Fruit fly (Drosophila melanogaster) whole organism, pupa: ENCODE results near the gene PAPLA1.
A peak's percentile ranks its signal among the peaks of the same experiment; 100 is the strongest.

Experiments used
- CG10348 ChIP-seq: fragments of 200-800 bp; sonication (Bioruptor generic); IDR thresholded peaks from 2 replicates; pipeline ENCODE4 v1.3.6; 2022; ENCODE audit warnings: missing biosample characterization, missing genetic modification characterization
- CG12605 ChIP-seq: fragments of 200-800 bp; sonication (Bioruptor generic); IDR thresholded peaks from 2 replicates; pipeline ENCODE4 v1.3.6; 2022; ENCODE audit warnings: missing biosample characterization, missing genetic modification characterization
- CG13204 ChIP-seq: fragments of 200-800 bp; sonication (Bioruptor generic); optimal IDR thresholded peaks from 2 replicates; lab custom pipeline; 2018; ENCODE audit warnings: missing biosample characterization, mild to moderate bottlenecking, missing genetic modification characterization, moderate library complexity
- CG14655 ChIP-seq: fragments of 200-800 bp; sonication (Bioruptor generic); optimal IDR thresholded peaks from 3 replicates; lab custom pipeline; 2017; ENCODE audit warnings: mild to moderate bottlenecking, missing biosample characterization, missing genetic modification reagents, missing genetic modification characterization
- CG15710 ChIP-seq: fragments of 200-800 bp; sonication (Bioruptor generic); optimal IDR thresholded peaks from 2 replicates; lab custom pipeline; 2018; ENCODE audit warnings: missing biosample characterization, mild to moderate bottlenecking, missing genetic modification characterization, moderate library complexity
- CG17806 ChIP-seq: fragments of 200-800 bp; sonication (Bioruptor generic); optimal IDR thresholded peaks from 2 replicates; lab custom pipeline; 2018; ENCODE audit warnings: missing biosample characterization, mild to moderate bottlenecking, missing genetic modification characterization, moderate library complexity
- CG32121 ChIP-seq: fragments of 200-800 bp; sonication (Bioruptor generic); IDR thresholded peaks from 2 replicates; pipeline ENCODE4 v1.3.6; 2022; ENCODE audit warnings: missing biosample characterization, missing genetic modification characterization
- CG34367 ChIP-seq: fragments of 200-800 bp; sonication (Bioruptor generic); optimal IDR thresholded peaks from 2 replicates; lab custom pipeline; 2018; ENCODE audit warnings: missing biosample characterization, mild to moderate bottlenecking, missing genetic modification characterization
- CG4496 ChIP-seq: fragments of 200-800 bp; sonication (Bioruptor generic); IDR thresholded peaks from 3 replicates; pipeline ENCODE4 v1.3.6; 2022; ENCODE audit warnings: missing biosample characterization, missing genetic modification characterization
- CG8159 ChIP-seq: fragments of 200-800 bp; sonication (Bioruptor generic); optimal IDR thresholded peaks from 3 replicates; lab custom pipeline; 2018; ENCODE audit warnings: missing biosample characterization, mild to moderate bottlenecking, missing genetic modification characterization, moderate library complexity
- CG8301 ChIP-seq: fragments of 200-800 bp; sonication (Bioruptor generic); optimal IDR thresholded peaks from 2 replicates; lab custom pipeline; 2018; ENCODE audit warnings: missing biosample characterization, mild to moderate bottlenecking, missing genetic modification characterization
- CG9948 ChIP-seq: fragments of 200-800 bp; sonication (Bioruptor generic); optimal IDR thresholded peaks from 2 replicates; lab custom pipeline; 2018; ENCODE audit warnings: missing biosample characterization, mild to moderate bottlenecking, missing genetic modification characterization, moderate library complexity
- D1 ChIP-seq: fragments of 200-800 bp; sonication (Bioruptor generic); optimal IDR thresholded peaks from 2 replicates; lab custom pipeline; 2018; ENCODE audit warnings: missing biosample characterization, mild to moderate bottlenecking, missing genetic modification characterization, moderate library complexity
- EcR ChIP-seq: fragments of 200-800 bp; sonication (Bioruptor generic); optimal IDR thresholded peaks from 3 replicates; lab custom pipeline; 2019; ENCODE audit warnings: missing biosample characterization, missing genetic modification characterization, mild to moderate bottlenecking, moderate library complexity, missing genetic modification reagents
- Ets98B ChIP-seq: fragments of 200-800 bp; sonication (Bioruptor generic); IDR thresholded peaks from 2 replicates; pipeline ENCODE4 v1.3.6; 2022; ENCODE audit warnings: missing biosample characterization, missing genetic modification characterization
- Pif1A ChIP-seq: fragments of 200-800 bp; sonication (Bioruptor generic); optimal IDR thresholded peaks from 3 replicates; lab custom pipeline; 2016; ENCODE audit warnings: missing biosample characterization, missing genetic modification characterization
- Pif1B ChIP-seq: fragments of 200-800 bp; sonication (Bioruptor generic); optimal IDR thresholded peaks from 3 replicates; lab custom pipeline; 2016; ENCODE audit warnings: missing biosample characterization, missing genetic modification characterization
- Snoo ChIP-seq: fragments of 200-800 bp; sonication (Bioruptor generic); optimal IDR thresholded peaks from 3 replicates; lab custom pipeline; 2017; ENCODE audit warnings: missing biosample characterization, mild to moderate bottlenecking, missing genetic modification characterization, inconsistent platforms
- fd96Ca ChIP-seq: fragments of 200-800 bp; sonication (Bioruptor generic); IDR thresholded peaks from 3 replicates; pipeline ENCODE4 v1.3.6; 2022; ENCODE audit warnings: missing biosample characterization, missing genetic modification characterization
- gl ChIP-seq: fragments of 200-800 bp; sonication (Bioruptor generic); optimal IDR thresholded peaks from 2 replicates; lab custom pipeline; 2018; ENCODE audit warnings: missing biosample characterization, mild to moderate bottlenecking, missing genetic modification characterization
- rn ChIP-seq: fragments of 200-800 bp; sonication (Bioruptor generic); IDR thresholded peaks from 2 replicates; pipeline ENCODE4 v1.3.6; 2022; ENCODE audit warnings: missing biosample characterization, missing genetic modification characterization

The PAPLA1 gene

DNA sequence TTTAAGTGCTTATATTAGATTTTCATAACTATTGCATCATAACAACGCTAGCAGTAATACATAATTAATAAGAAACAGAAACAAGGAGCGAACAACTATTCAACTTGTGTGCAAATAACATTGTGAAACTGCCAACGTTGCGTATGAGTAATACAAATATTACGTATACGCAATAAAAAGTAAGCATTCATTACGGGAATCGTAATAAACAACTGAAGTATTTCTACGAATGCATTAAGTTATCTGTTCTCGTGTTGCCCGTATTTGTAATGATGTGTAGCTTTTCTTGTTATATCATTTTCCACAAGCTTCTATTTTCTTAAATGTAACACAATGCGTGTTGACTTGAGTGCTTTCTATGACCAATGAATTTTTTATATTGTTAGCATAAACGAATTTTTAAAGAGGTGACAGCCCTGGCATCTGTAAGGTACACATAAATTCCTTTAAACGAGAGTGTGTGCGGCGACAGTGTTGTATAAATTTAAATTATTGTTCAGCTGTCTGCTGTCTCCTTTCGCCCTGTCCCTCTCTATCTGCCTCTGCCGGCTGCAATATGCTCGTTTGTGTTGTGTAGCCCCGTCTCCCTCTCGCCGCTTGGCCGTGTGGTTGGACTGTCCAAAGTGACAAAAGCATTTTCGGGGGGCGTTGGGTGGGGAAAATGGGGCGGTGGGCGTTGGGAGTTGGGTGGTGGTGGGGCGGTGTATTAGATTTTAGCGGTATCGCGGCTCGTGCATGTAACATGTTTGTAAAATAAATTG, 59.6 kb downstream of the PAPLA1 start:
- TF ChIP-seq CG8159 (tag; lab: Kevin White, UChicago) (no peak), Pif1A (GFP tag; lab: Kevin White, UChicago) (peak; percentile 4), rn (no peak), CG32121 (GFP tag; lab: Robert Waterston, UW) (peak; percentile 55; the same call in 1 of the 2 replicates)

DNA sequence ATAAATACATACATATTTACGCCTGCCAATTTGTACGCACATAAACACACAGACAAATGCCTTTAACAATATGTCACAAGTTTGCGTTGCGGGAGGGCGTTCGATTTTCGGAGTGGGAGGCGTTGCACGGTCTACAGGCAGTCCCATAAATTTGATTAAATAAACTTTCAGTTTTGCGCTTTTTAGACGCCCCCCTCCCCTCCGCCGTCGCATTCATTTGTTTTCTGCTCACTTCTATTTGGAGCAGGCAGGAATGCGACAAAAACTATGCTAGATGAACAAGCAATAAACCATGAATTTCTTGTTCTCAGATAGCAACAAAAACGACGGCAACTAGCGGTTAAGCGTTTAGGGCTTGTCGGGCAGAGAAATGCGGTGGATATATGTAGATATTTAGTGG, 60.4 kb downstream of the PAPLA1 start:
- TF ChIP-seq CG15710, result no peak

DNA sequence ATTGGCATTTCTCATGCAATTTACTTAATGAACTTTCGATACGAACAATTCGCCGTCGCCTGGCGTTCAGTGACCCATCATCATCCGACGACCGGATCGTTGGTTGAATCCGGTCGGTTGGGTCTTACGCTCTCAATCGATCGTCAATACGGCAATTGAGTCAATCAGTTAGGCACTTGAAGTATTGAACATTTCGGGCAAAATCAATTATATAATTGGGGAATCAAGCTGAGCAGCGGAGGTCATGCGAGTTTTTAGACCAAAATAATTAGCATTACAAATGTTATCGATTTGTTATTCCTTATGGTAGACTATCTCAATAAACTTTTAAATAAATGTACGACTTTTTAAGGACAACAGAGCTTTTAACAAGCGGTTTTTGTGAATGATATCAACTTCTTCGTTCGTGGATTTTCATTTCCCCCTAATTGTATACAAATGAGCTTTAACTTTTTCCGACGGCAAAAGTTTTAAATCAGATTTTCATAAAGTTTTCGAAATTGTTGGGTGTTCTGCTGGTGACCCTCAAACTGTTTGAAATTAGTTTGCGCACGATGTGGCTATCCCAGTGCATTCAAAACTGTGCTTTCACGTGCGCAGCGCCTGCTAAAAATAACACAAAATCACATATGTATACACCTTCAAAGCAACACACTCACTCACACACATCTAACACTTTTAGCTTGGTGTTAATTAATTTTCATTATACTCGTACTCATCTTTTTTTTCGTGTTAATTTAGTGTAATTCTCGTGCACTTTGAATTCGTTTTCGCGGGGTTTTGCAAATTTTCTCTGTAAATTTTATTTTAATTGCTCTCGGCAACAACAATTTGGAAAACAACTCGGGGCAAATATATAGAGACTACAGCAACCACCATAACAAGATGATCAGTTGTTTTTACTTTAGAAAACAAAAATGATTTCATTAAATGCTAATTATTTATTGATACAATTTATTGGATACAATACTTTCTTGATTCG, 61.2 kb downstream of the PAPLA1 start:
- TF ChIP-seq CG32121 (GFP tag; lab: Robert Waterston, UW), result 0 out of 2 replicates have a peak, but pooled peaks have one; percentile 11
- no peak for TF ChIP-seq Ets98B (GFP tag; lab: Robert Waterston, UW)
- TF ChIP-seq, all 21 proteins: peak for 1

DNA sequence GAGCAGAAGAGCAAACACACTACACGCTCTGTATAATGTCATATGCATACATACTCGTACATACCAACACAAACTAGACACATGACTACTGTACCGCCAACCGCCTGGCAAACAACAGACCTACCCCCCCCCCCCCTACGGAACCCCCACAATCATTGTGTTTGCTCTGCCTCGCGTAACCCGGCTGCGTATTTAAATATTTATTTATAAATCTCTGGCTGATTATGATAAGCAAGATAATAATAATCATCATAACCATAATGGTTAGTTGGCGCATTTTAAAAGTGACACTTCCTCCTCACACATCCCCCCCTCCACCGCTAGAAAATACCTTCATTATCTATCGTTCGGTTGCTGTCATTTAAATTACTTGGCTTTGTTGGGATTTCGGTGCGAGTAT, 62.0 kb downstream of the PAPLA1 start:
- TF ChIP-seq CG14655 (GFP tag; lab: Kevin White, UChicago), result peak; percentile 1
- no peak; the same call in 1 of the 2 replicates for TF ChIP-seq Ets98B (GFP tag; lab: Robert Waterston, UW)
- TF ChIP-seq, all 21 proteins: peak for 1

DNA sequence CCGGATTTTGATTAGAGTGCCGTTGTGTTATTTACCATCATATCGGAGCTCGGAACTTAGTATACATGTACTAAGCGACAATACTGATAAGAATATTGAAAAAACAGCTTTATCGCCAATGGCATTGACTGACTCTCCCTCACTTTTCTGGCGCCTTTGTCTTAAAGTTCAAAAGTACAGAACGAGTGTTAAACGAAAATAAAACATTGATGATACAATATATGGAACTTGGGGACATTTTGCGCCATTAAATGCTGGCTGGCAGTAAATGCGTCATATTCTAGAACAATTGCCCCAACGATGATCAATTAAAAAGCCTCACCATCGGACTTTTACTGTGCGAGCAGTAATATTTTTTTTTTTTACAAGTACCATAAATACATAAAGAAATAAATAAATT, 64.3 kb downstream of the PAPLA1 start:
- no peak for TF ChIP-seq D1
- TF ChIP-seq Pif1B, result no peak
- peak; percentile 10 for TF ChIP-seq Snoo (tag; lab: Kevin White, UChicago)
- TF ChIP-seq gl, result peak; percentile 25
- TF ChIP-seq EcR (GFP tag; lab: Kevin White, UChicago), result peak; percentile 72
- TF ChIP-seq CG17806 (tag; lab: Kevin White, UChicago), result no peak
- no peak for TF ChIP-seq fd96Ca (GFP tag; lab: Robert Waterston, UW)

DNA sequence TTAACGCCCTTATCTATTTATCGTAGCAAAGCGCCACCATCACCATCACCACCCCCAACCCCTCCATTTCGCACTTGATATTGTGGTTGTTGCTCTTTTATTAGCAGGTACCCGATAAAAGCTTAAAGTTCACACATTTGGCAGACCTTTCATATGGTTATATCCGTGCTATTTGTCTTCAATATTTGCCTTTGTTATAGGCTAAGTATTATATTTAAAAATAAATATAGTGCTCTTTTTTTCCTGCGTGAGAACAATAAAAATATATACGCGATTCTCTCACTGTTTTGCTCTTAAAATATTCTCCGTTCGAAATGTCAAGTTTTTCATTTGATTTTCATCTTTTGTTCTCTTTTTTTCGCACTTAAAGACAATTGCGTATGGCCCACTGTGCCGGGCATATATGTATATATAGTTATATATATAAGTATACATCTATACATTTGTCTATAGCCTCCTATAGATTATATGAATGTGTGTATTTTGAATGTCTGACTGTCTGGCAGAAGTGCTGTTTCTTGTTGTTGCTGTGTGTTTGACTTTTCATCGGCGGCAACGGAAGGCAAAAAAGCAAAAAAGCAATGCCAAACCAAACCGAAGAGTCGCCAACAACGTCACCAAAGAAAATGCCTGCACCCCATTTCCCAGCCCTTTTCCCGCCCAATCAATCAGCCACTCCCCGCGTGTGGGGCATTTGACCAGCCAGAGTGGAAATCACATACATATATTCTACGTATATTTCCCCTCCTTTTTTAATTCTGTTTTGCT, 65.2 kb downstream of the PAPLA1 start:
- TF ChIP-seq CG34367, result no peak
- no peak for TF ChIP-seq EcR (GFP tag; lab: Kevin White, UChicago)
- 0 out of 3 replicates have a peak, but pooled peaks have one; percentile 55 for TF ChIP-seq fd96Ca (GFP tag; lab: Robert Waterston, UW)
- TF ChIP-seq CG17806 (tag; lab: Kevin White, UChicago), result no peak
- TF ChIP-seq Ets98B (GFP tag; lab: Robert Waterston, UW), result peak; percentile 63
- TF ChIP-seq CG32121 (GFP tag; lab: Robert Waterston, UW), result peak; percentile 36
- peak; percentile 36 for TF ChIP-seq CG12605 (GFP tag; lab: Robert Waterston, UW)
- no peak for TF ChIP-seq CG15710
- TF ChIP-seq gl, result no peak
- TF ChIP-seq CG14655 (GFP tag; lab: Kevin White, UChicago), result peak; percentile 41

DNA sequence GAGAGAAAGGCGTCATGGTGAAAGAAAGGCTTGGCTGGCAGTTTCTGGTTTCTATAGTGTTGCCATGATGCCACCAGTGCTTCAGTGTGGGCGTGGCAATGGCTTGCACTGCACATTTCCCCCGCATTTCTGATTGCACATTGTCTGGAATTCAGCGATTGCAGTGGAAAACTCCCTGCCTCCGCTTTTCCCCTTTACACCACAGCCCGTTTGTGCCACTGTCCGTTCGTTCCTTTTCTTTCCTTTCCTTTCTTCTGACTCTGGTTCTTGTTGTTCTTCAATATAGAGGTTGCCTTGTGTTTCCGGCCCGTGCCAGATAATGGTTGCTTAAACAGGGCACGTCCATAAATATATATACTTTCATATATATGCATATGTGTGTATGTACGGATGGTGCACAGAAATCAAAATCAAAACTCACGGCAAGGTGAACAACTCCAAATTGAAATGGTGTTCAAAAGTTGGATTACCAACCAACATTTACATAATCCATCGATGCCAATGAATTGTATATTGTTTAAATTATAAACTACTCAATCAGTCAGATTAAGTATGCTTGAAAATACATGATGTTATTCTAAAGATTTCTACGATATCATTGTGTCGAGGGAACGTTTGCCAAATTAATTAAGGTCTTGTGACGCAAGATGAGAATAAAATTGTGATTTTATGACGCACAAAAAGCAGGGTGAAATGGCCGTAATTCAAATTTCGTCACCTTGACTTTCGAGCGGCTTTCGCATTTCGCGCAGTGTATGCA, 66.1 kb downstream of the PAPLA1 start:
- TF ChIP-seq CG13204 (no peak), gl (no peak), CG17806 (tag; lab: Kevin White, UChicago) (no peak), CG8301 (tag; lab: Kevin White, UChicago) (no peak), CG32121 (GFP tag; lab: Robert Waterston, UW) (no peak), Snoo (tag; lab: Kevin White, UChicago) (no peak), D1 (no peak), Pif1A (GFP tag; lab: Kevin White, UChicago) (no peak), CG15710 (no peak), CG34367 (no peak), CG10348 (GFP tag; lab: Robert Waterston, UW) (no peak), rn (no peak), fd96Ca (GFP tag; lab: Robert Waterston, UW) (peak; percentile 44; the same call in 2 of the 3 replicates), Pif1B (peak; percentile 36), CG8159 (tag; lab: Kevin White, UChicago) (peak; percentile 40), Ets98B (GFP tag; lab: Robert Waterston, UW) (peak; percentile 8; the same call in 1 of the 2 replicates), CG12605 (GFP tag; lab: Robert Waterston, UW) (no peak), CG14655 (GFP tag; lab: Kevin White, UChicago) (peak; percentile 9), EcR (GFP tag; lab: Kevin White, UChicago) (peak; percentile 56), CG4496 (GFP tag; lab: Robert Waterston, UW) (no peak), CG9948 (tag; lab: Kevin White, UChicago) (no peak)
